Worm (Caenorhabditis elegans) whole organism, young adult: ENCODE data around the gene dhs-12.

Experiments used
- B0019.2 ChIP-seq: fragments of 200-800 bp; sonication (Bioruptor generic); conservative IDR thresholded peaks from 2 replicates; pipeline ENCODE4 v1.3.6; 2022; ENCODE audit warnings: missing genetic modification reagents, missing genetic modification characterization, missing compliant biosample characterization
- T07F8.4 ChIP-seq: sonication (generic microtip); optimal IDR thresholded peaks from 2 replicates; lab custom pipeline; 2016; ENCODE audit warnings: mild to moderate bottlenecking, missing genetic modification characterization, moderate library complexity, missing compliant biosample characterization
- ama-1 ChIP-seq, 3 experiments: fragments of 150-350 bp in 1 of 3; sonication (generic microtip) in 2 of 3; optimal IDR thresholded peaks; 2 replicates each; lab custom pipeline; 2014 to 2018; ENCODE audit warnings: missing biosample characterization in 2 of 3, missing genetic modification characterization in 2 of 3, missing genetic modification reagents in 2 of 3
- ceh-27 ChIP-seq: fragments of 200-800 bp; sonication (Bioruptor generic); optimal IDR thresholded peaks from 2 replicates; lab custom pipeline; 2018; ENCODE audit warnings: mild to moderate bottlenecking, missing genetic modification characterization, moderate library complexity, missing compliant biosample characterization
- egl-18 ChIP-seq: fragments of 200-800 bp; sonication (Bioruptor generic); IDR thresholded peaks from 2 replicates; pipeline ENCODE4 v1.3.6; 2022; ENCODE audit warnings: missing genetic modification reagents, missing genetic modification characterization, missing compliant biosample characterization
- ekl-4 ChIP-seq: fragments of 200-800 bp; sonication (Bioruptor generic); IDR thresholded peaks from 2 replicates; pipeline ENCODE4 v1.3.6; 2022; ENCODE audit warnings: missing genetic modification reagents, missing genetic modification characterization, missing compliant biosample characterization
- lir-1 ChIP-seq: fragments of 200-800 bp; sonication (Bioruptor generic); conservative IDR thresholded peaks from 2 replicates; pipeline ENCODE4 v1.3.6; 2022; ENCODE audit warnings: missing genetic modification reagents, missing genetic modification characterization, missing compliant biosample characterization
- lsl-1 ChIP-seq: fragments of 200-800 bp; sonication (Bioruptor generic); optimal IDR thresholded peaks from 2 replicates; lab custom pipeline; 2018; ENCODE audit warnings: mild to moderate bottlenecking, missing genetic modification characterization, moderate library complexity, missing compliant biosample characterization
- nfya-2 ChIP-seq: fragments of 200-800 bp; sonication (Bioruptor generic); IDR thresholded peaks from 2 replicates; pipeline ENCODE4 v1.3.6; 2022; ENCODE audit warnings: missing genetic modification reagents, missing genetic modification characterization, missing compliant biosample characterization
- nhr-179 ChIP-seq: sonication (generic microtip); optimal IDR thresholded peaks from 2 replicates; lab custom pipeline; 2016; ENCODE audit warnings: mild to moderate bottlenecking, missing genetic modification characterization, missing compliant biosample characterization
- xnd-1 ChIP-seq: sonication (generic microtip); optimal IDR thresholded peaks from 2 replicates; lab custom pipeline; 2016; ENCODE audit warnings: missing genotype, missing genetic modification reagents, missing genetic modification characterization, missing compliant biosample characterization

- no peak for TF ChIP-seq lir-1 (GFP tag; lab: Robert Waterston, UW)
- TF ChIP-seq nhr-179 (tag; lab: Kevin White, UChicago) = no peak
- TF ChIP-seq ceh-27 (GFP tag; lab: Kevin White, UChicago) = no peak
- TF ChIP-seq ama-1 (optimal IDR thresholded peaks at IDR 0.05; lab: Kevin White, UChicago) = no peak
- no peak for TF ChIP-seq ama-1 (GFP tag; optimal IDR thresholded peaks at IDR 0.05; lab: Kevin White, UChicago)
- peak; percentile 15 for TF ChIP-seq lsl-1 (GFP tag; lab: Kevin White, UChicago)
- no peak for TF ChIP-seq T07F8.4
- no peak for TF ChIP-seq egl-18 (GFP tag; lab: Robert Waterston, UW)
- no peak for TF ChIP-seq nfya-2 (GFP tag; lab: Robert Waterston, UW)
- no peak for TF ChIP-seq B0019.2 (GFP tag; lab: Robert Waterston, UW)
- TF ChIP-seq ekl-4 (GFP tag; lab: Robert Waterston, UW) = no peak
- TF ChIP-seq xnd-1 (tag; lab: Kevin White, UChicago) = no peak
These were observed 34.0 kb downstream of the dhs-12 start, which contains the start of gene rack-1 for ce11 chrIV:10176252-10176730.
